Fruit fly (Drosophila melanogaster) whole organism, embryonic: ENCODE data around the gene CG32425.

Experiments used
- Bdp1 ChIP-seq: fragments of 200-800 bp; sonication (Bioruptor generic); optimal IDR thresholded peaks from 3 replicates; lab custom pipeline; 2016; ENCODE audit warnings: missing biosample characterization, missing genetic modification characterization
- CG10321 ChIP-seq: fragments of 200-800 bp; sonication (Bioruptor generic); IDR thresholded peaks from 2 replicates; pipeline ENCODE4 v1.3.6; 2022; ENCODE audit warnings: missing biosample characterization, missing genetic modification characterization
- CG10543 ChIP-seq: fragments of 200-800 bp; sonication (Bioruptor generic); optimal IDR thresholded peaks from 3 replicates; lab custom pipeline; 2017; ENCODE audit warnings: missing biosample characterization, mild to moderate bottlenecking, missing genetic modification characterization, moderate library complexity
- CG11560 ChIP-seq: fragments of 200-800 bp; sonication (Bioruptor generic); IDR thresholded peaks from 3 replicates; pipeline ENCODE4 v1.3.6; 2022; ENCODE audit warnings: missing biosample characterization, missing genetic modification characterization
- CG12219 ChIP-seq: fragments of 200-800 bp; sonication (Bioruptor generic); optimal IDR thresholded peaks from 3 replicates; lab custom pipeline; 2018; ENCODE audit warnings: missing biosample characterization, mild to moderate bottlenecking, missing genetic modification characterization
- CG13624 ChIP-seq: fragments of 200-800 bp; sonication (Bioruptor generic); optimal IDR thresholded peaks from 2 replicates; lab custom pipeline; 2016; ENCODE audit warnings: missing biosample characterization, missing genetic modification characterization
- CG1603 ChIP-seq: fragments of 200-800 bp; sonication (Bioruptor generic); optimal IDR thresholded peaks from 2 replicates; lab custom pipeline; 2019; ENCODE audit warnings: missing biosample characterization, mild to moderate bottlenecking, missing genetic modification characterization, moderate library complexity
- CG17186 ChIP-seq: fragments of 200-800 bp; sonication (Bioruptor generic); optimal IDR thresholded peaks from 3 replicates; lab custom pipeline; 2017; ENCODE audit warnings: missing biosample characterization, missing genetic modification reagents, missing genetic modification characterization
- CG17385 ChIP-seq: fragments of 200-800 bp; sonication (Bioruptor generic); optimal IDR thresholded peaks from 3 replicates; lab custom pipeline; 2018; ENCODE audit warnings: missing biosample characterization, mild to moderate bottlenecking, missing genetic modification characterization
- CG18011 ChIP-seq: fragments of 200-800 bp; sonication (Bioruptor generic); optimal IDR thresholded peaks from 2 replicates; lab custom pipeline; 2017; ENCODE audit warnings: missing biosample characterization, missing genetic modification characterization, mild to moderate bottlenecking, moderate library complexity, missing genotype
- CG2116 ChIP-seq: fragments of 200-800 bp; sonication (Bioruptor generic); optimal IDR thresholded peaks from 3 replicates; lab custom pipeline; 2018; ENCODE audit warnings: missing biosample characterization, mild to moderate bottlenecking, missing genetic modification characterization
- CG2202 ChIP-seq: fragments of 200-800 bp; sonication (Bioruptor generic); optimal IDR thresholded peaks from 2 replicates; lab custom pipeline; 2018; ENCODE audit warnings: missing biosample characterization, mild to moderate bottlenecking, missing genetic modification characterization
- CG32772 ChIP-seq: fragments of 200-800 bp; sonication (Bioruptor generic); IDR thresholded peaks from 2 replicates; pipeline ENCODE4 v1.3.6; 2022; ENCODE audit warnings: missing biosample characterization, missing genetic modification characterization
- CG33213 ChIP-seq: fragments of 200-800 bp; sonication (Bioruptor generic); optimal IDR thresholded peaks from 3 replicates; lab custom pipeline; 2016; ENCODE audit warnings: missing biosample characterization, missing genetic modification characterization
- CG3995 ChIP-seq: fragments of 200-800 bp; sonication (Bioruptor generic); optimal IDR thresholded peaks from 3 replicates; lab custom pipeline; 2016; ENCODE audit warnings: missing biosample characterization, missing genetic modification characterization
- CG4282 ChIP-seq: fragments of 200-800 bp; sonication (Bioruptor generic); optimal IDR thresholded peaks from 2 replicates; lab custom pipeline; 2016; ENCODE audit warnings: missing biosample characterization, missing genetic modification characterization
- CG4328 ChIP-seq: fragments of 200-800 bp; sonication (Bioruptor generic); optimal IDR thresholded peaks from 3 replicates; lab custom pipeline; 2017; ENCODE audit warnings: missing biosample characterization, missing genetic modification reagents, missing genetic modification characterization
- CG4617 ChIP-seq: fragments of 200-800 bp; sonication (Bioruptor generic); optimal IDR thresholded peaks from 3 replicates; lab custom pipeline; 2016; ENCODE audit warnings: missing biosample characterization, missing genetic modification characterization, borderline replicate concordance
- CG4730 ChIP-seq: fragments of 200-800 bp; sonication (Bioruptor generic); IDR thresholded peaks from 2 replicates; pipeline ENCODE4 v1.3.6; 2022; ENCODE audit warnings: missing biosample characterization, missing genetic modification characterization
- CG7556 ChIP-seq: fragments of 200-800 bp; sonication (Bioruptor generic); optimal IDR thresholded peaks from 2 replicates; lab custom pipeline; 2017; ENCODE audit warnings: missing biosample characterization, mild to moderate bottlenecking, missing genetic modification characterization
- CG7987 ChIP-seq: fragments of 200-800 bp; sonication (Bioruptor generic); optimal IDR thresholded peaks from 2 replicates; lab custom pipeline; 2018; ENCODE audit warnings: missing biosample characterization, mild to moderate bottlenecking, missing genetic modification characterization, moderate library complexity
- CG9876 ChIP-seq: fragments of 200-800 bp; sonication (Bioruptor generic); optimal IDR thresholded peaks from 2 replicates; lab custom pipeline; 2016; ENCODE audit warnings: missing biosample characterization, missing genetic modification characterization
- Chrac-16 ChIP-seq: fragments of 200-800 bp; sonication (Bioruptor generic); optimal IDR thresholded peaks from 3 replicates; lab custom pipeline; 2016; ENCODE audit warnings: missing biosample characterization, missing genetic modification characterization
- D ChIP-seq, 2 experiments: fragments of 200-800 bp in 1 of 2; fragments of >200 bp in 1 of 2; sonication (Bioruptor generic) in 1 of 2; optimal IDR thresholded peaks; 2 replicates in 1 of 2; 3 replicates in 1 of 2; lab custom pipeline; 2017; ENCODE audit warnings: mild to moderate bottlenecking in 1 of 2, missing biosample characterization in 1 of 2, missing genetic modification characterization in 1 of 2, missing genetic modification reagents in 1 of 2
- Hey ChIP-seq: fragments of 200-800 bp; sonication (Bioruptor generic); optimal IDR thresholded peaks from 3 replicates; lab custom pipeline; 2018; ENCODE audit warnings: missing biosample characterization, mild to moderate bottlenecking, missing genetic modification characterization
- MBD-R2 ChIP-seq: fragments of 200-800 bp; sonication (Bioruptor generic); IDR thresholded peaks from 2 replicates; pipeline ENCODE4 v1.3.6; 2022; ENCODE audit warnings: missing biosample characterization, missing genetic modification characterization
- Max ChIP-seq: fragments of 200-800 bp; sonication (Bioruptor generic); optimal IDR thresholded peaks from 2 replicates; lab custom pipeline; 2016; ENCODE audit warnings: missing biosample characterization, mild to moderate bottlenecking, missing genetic modification characterization
- NC2α ChIP-seq: fragments of 200-800 bp; sonication (Bioruptor generic); optimal IDR thresholded peaks from 2 replicates; lab custom pipeline; 2016; ENCODE audit warnings: missing biosample characterization, missing genetic modification characterization
- NfI ChIP-seq: fragments of 200-800 bp; sonication (Bioruptor generic); optimal IDR thresholded peaks from 3 replicates; lab custom pipeline; 2018; ENCODE audit warnings: missing biosample characterization, mild to moderate bottlenecking, missing genetic modification characterization, moderate library complexity
- Scr ChIP-seq: fragments of 200-800 bp; sonication (Bioruptor generic); IDR thresholded peaks from 2 replicates; pipeline ENCODE4 v1.3.6; 2022; ENCODE audit warnings: missing biosample characterization, missing genetic modification characterization; ENCODE audit not compliant: partially characterized antibody
- Taf1 ChIP-seq: fragments of 200-800 bp; sonication (Bioruptor generic); IDR thresholded peaks from 2 replicates; pipeline ENCODE4 v1.3.6; 2022; ENCODE audit warnings: missing biosample characterization, missing genetic modification characterization
- Vsx1 ChIP-seq: fragments of 200-800 bp; sonication (Bioruptor generic); optimal IDR thresholded peaks from 2 replicates; lab custom pipeline; 2017; ENCODE audit warnings: missing biosample characterization, mild to moderate bottlenecking, missing genetic modification characterization, missing genetic modification reagents
- ara ChIP-seq: fragments of 200-800 bp; sonication (Bioruptor generic); IDR thresholded peaks from 2 replicates; pipeline ENCODE4 v1.3.6; 2022; ENCODE audit warnings: missing biosample characterization, missing genetic modification characterization
- bcd ChIP-seq: fragments of 200-800 bp; sonication (Bioruptor generic); optimal IDR thresholded peaks from 2 replicates; lab custom pipeline; 2017; ENCODE audit warnings: missing biosample characterization, mild to moderate bottlenecking, missing genetic modification characterization
- chinmo ChIP-seq: fragments of 200-800 bp; sonication (Bioruptor generic); IDR thresholded peaks from 4 replicates; pipeline ENCODE4 v1.3.6; 2022; ENCODE audit warnings: missing biosample characterization, missing genetic modification characterization; ENCODE audit not compliant: partially characterized antibody
- chn ChIP-seq: fragments of 200-800 bp; sonication (Bioruptor generic); optimal IDR thresholded peaks from 2 replicates; lab custom pipeline; 2016; ENCODE audit warnings: missing biosample characterization, missing genetic modification characterization
- ci ChIP-seq: fragments of 200-800 bp; sonication (Bioruptor generic); IDR thresholded peaks from 3 replicates; pipeline ENCODE4 v1.3.6; 2022; ENCODE audit warnings: missing biosample characterization, missing genetic modification characterization
- fd96Cb ChIP-seq: fragments of 200-800 bp; sonication (Bioruptor generic); optimal IDR thresholded peaks from 2 replicates; lab custom pipeline; 2018; ENCODE audit warnings: missing biosample characterization, mild to moderate bottlenecking, missing genetic modification characterization, moderate library complexity
- gem ChIP-seq: fragments of 200-800 bp; sonication (Bioruptor generic); optimal IDR thresholded peaks from 2 replicates; lab custom pipeline; 2019; ENCODE audit warnings: missing biosample characterization, mild to moderate bottlenecking, missing genetic modification characterization, moderate library complexity
- gfzf ChIP-seq: fragments of 200-800 bp; sonication (Bioruptor generic); optimal IDR thresholded peaks from 2 replicates; lab custom pipeline; 2016; ENCODE audit warnings: missing biosample characterization, mild to moderate bottlenecking, missing genetic modification characterization, moderate library complexity
- hb ChIP-seq: fragments of 200-800 bp; sonication (Bioruptor generic); IDR thresholded peaks from 3 replicates; pipeline ENCODE4 v1.3.6; 2022; ENCODE audit warnings: missing biosample characterization, missing genetic modification characterization; ENCODE audit not compliant: partially characterized antibody
- onecut ChIP-seq: fragments of 200-800 bp; sonication (Bioruptor generic); IDR thresholded peaks from 2 replicates; pipeline ENCODE4 v1.3.6; 2022; ENCODE audit warnings: missing biosample characterization, missing genetic modification characterization
- pzg ChIP-seq: fragments of 200-800 bp; sonication (Bioruptor generic); optimal IDR thresholded peaks from 3 replicates; lab custom pipeline; 2018; ENCODE audit warnings: missing biosample characterization, mild to moderate bottlenecking, missing genetic modification characterization, moderate library complexity
- rib ChIP-seq: fragments of 200-800 bp; sonication (Bioruptor generic); IDR thresholded peaks from 2 replicates; pipeline ENCODE4 v1.3.6; 2022; ENCODE audit warnings: missing biosample characterization, missing genetic modification characterization
- so ChIP-seq: fragments of 200-800 bp; sonication (Bioruptor generic); IDR thresholded peaks from 3 replicates; pipeline ENCODE4 v1.3.6; 2022; ENCODE audit warnings: missing biosample characterization, missing genetic modification characterization
- sob ChIP-seq: fragments of 200-800 bp; sonication (Bioruptor generic); IDR thresholded peaks from 2 replicates; pipeline ENCODE4 v1.3.6; 2022; ENCODE audit warnings: missing biosample characterization, missing genetic modification characterization
- zfh1 ChIP-seq: fragments of 200-800 bp; sonication (Bioruptor generic); IDR thresholded peaks from 3 replicates; pipeline ENCODE4 v1.3.6; 2022; ENCODE audit warnings: missing biosample characterization, missing genetic modification characterization
- zfh2 ChIP-seq: fragments of 200-800 bp; sonication (Bioruptor generic); optimal IDR thresholded peaks from 2 replicates; lab custom pipeline; 2016; ENCODE audit warnings: missing biosample characterization, missing genetic modification characterization

Gene CG32425

dm6 chr3L:20473021-20473799 is 23.9 kb upstream of the CG32425 start, which contains the start of the genes CG32428 and CG5969 (continued):
- TF ChIP-seq sob (peak; percentile 65), D (optimal IDR thresholded peaks at IDR 0.05; lab: Kevin White, UChicago) (peak; percentile 73), D (GFP tag; optimal IDR thresholded peaks at IDR 0.05; lab: Kevin White, UChicago) (no peak), rib (GFP tag; lab: Robert Waterston, UW) (peak; percentile 77), gfzf (GFP tag; lab: Kevin White, UChicago) (peak; percentile 75), MBD-R2 (no peak; the same call in 1 of the 2 replicates), zfh1 (GFP tag; lab: Robert Waterston, UW) (peak; percentile 62; the same call in 2 of the 3 replicates), CG18011 (GFP tag; lab: Kevin White, UChicago) (no peak), fd96Cb (tag; lab: Kevin White, UChicago) (peak; percentile 51), CG9876 (GFP tag; lab: Kevin White, UChicago) (no peak), bcd (peak; percentile 56), pzg (GFP tag; lab: Kevin White, UChicago) (peak; percentile 62), CG4282 (GFP tag; lab: Kevin White, UChicago) (no peak), CG10321 (GFP tag; lab: Robert Waterston, UW) (0 out of 2 replicates have a peak, but pooled peaks have one; percentile 7), Vsx1 (GFP tag; lab: Kevin White, UChicago) (no peak), gem (peak; percentile 80), Hey (tag; lab: Kevin White, UChicago) (no peak), CG7987 (GFP tag; lab: Kevin White, UChicago) (peak; percentile 12), CG2116 (GFP tag; lab: Kevin White, UChicago) (peak; percentile 76), CG3995 (GFP tag; lab: Kevin White, UChicago) (peak; percentile 95), NfI (peak; percentile 67), CG7556 (GFP tag; lab: Kevin White, UChicago) (peak; percentile 45), chn (GFP tag; lab: Kevin White, UChicago) (peak; percentile 4), CG1603 (tag; lab: Kevin White, UChicago) (peak; percentile 38), zfh2 (GFP tag; lab: Kevin White, UChicago) (peak; percentile 16), ci (GFP tag; lab: Robert Waterston, UW) (peak; percentile 36; the same call in 2 of the 3 replicates), CG12219 (GFP tag; lab: Kevin White, UChicago) (no peak), CG17186 (GFP tag; lab: Kevin White, UChicago) (no peak), chinmo (peak; percentile 64; the same call in 1 of the 4 replicates), Bdp1 (no peak), onecut (GFP tag; lab: Robert Waterston, UW) (peak; percentile 22; the same call in 1 of the 2 replicates), CG4328 (GFP tag; lab: Kevin White, UChicago) (no peak), ara (no peak), Chrac-16 (GFP tag; lab: Kevin White, UChicago) (peak; percentile 27), CG11560 (tag; lab: Robert Waterston, UW) (no peak), CG2202 (no peak), Max (GFP tag; lab: Kevin White, UChicago) (peak; percentile 45), hb (GFP tag; lab: Robert Waterston, UW) (no peak), so (GFP tag; lab: Robert Waterston, UW) (no peak), NC2α (GFP tag; lab: Kevin White, UChicago) (no peak), CG4617 (GFP tag; lab: Kevin White, UChicago) (no peak), CG33213 (GFP tag; lab: Kevin White, UChicago) (no peak), CG32772 (GFP tag; lab: Robert Waterston, UW) (peak; percentile 49; the same call in 1 of the 2 replicates), CG10543 (no peak), CG13624 (GFP tag; lab: Kevin White, UChicago) (peak; percentile 31), CG4730 (GFP tag; lab: Robert Waterston, UW) (no peak), CG17385 (peak; percentile 49), Scr (GFP tag; lab: Robert Waterston, UW) (no peak), Taf1 (GFP tag; lab: Robert Waterston, UW) (peak; percentile 49)
